Fruit fly (Drosophila melanogaster) whole organism, embryonic: Measurements from ENCODE around the gene Zip88E.

Experiments
- Abd-B ChIP-seq: fragments of 200-800 bp; sonication (Bioruptor generic); optimal IDR thresholded peaks from 2 replicates; lab custom pipeline; 2018; ENCODE audit warnings: missing biosample characterization, mild to moderate bottlenecking, missing genetic modification characterization, moderate library complexity
- Ada2b ChIP-seq: fragments of 200-800 bp; sonication (Bioruptor generic); IDR thresholded peaks from 2 replicates; pipeline ENCODE4 v1.3.6; 2022; ENCODE audit warnings: missing biosample characterization, missing genetic modification characterization
- Blimp-1 ChIP-seq: fragments of 200-800 bp; sonication (Bioruptor generic); optimal IDR thresholded peaks from 3 replicates; lab custom pipeline; 2018; ENCODE audit warnings: missing biosample characterization, missing genetic modification characterization, mild to moderate bottlenecking, moderate library complexity, missing genetic modification reagents
- CG10209 ChIP-seq: fragments of 200-800 bp; sonication (Bioruptor generic); optimal IDR thresholded peaks from 3 replicates; lab custom pipeline; 2017; ENCODE audit warnings: missing biosample characterization, mild to moderate bottlenecking, missing genetic modification characterization, missing genetic modification reagents
- CG10321 ChIP-seq: fragments of 200-800 bp; sonication (Bioruptor generic); IDR thresholded peaks from 2 replicates; pipeline ENCODE4 v1.3.6; 2022; ENCODE audit warnings: missing biosample characterization, missing genetic modification characterization
- CG11723 ChIP-seq: fragments of 200-800 bp; sonication (Bioruptor generic); optimal IDR thresholded peaks from 2 replicates; lab custom pipeline; 2017; ENCODE audit warnings: missing biosample characterization, mild to moderate bottlenecking, missing genetic modification characterization
- CG12104 ChIP-seq: fragments of 200-800 bp; sonication (Bioruptor generic); optimal IDR thresholded peaks from 3 replicates; lab custom pipeline; 2016; ENCODE audit warnings: missing biosample characterization, missing genetic modification characterization
- CG1233 ChIP-seq: fragments of 200-800 bp; sonication (Bioruptor generic); optimal IDR thresholded peaks from 4 replicates; lab custom pipeline; 2018; ENCODE audit warnings: missing biosample characterization, mild to moderate bottlenecking, missing genetic modification characterization
- CG12659 ChIP-seq: fragments of 200-800 bp; sonication (Bioruptor generic); optimal IDR thresholded peaks from 3 replicates; lab custom pipeline; 2017; ENCODE audit warnings: mild to moderate bottlenecking, missing biosample characterization, missing genetic modification reagents, missing genetic modification characterization
- CG12942 ChIP-seq: fragments of 200-800 bp; sonication (Bioruptor generic); optimal IDR thresholded peaks from 3 replicates; lab custom pipeline; 2016; ENCODE audit warnings: missing biosample characterization, missing genetic modification characterization
- CG13296 ChIP-seq: fragments of 200-800 bp; sonication (Bioruptor generic); optimal IDR thresholded peaks from 3 replicates; lab custom pipeline; 2018; ENCODE audit warnings: missing biosample characterization, mild to moderate bottlenecking, missing genetic modification characterization
- CG13894 ChIP-seq: fragments of 200-800 bp; sonication (Bioruptor generic); optimal IDR thresholded peaks from 3 replicates; lab custom pipeline; 2018; ENCODE audit warnings: missing biosample characterization, mild to moderate bottlenecking, missing genetic modification characterization, moderate library complexity
- CG15011 ChIP-seq: fragments of 200-800 bp; sonication (Bioruptor generic); optimal IDR thresholded peaks from 3 replicates; lab custom pipeline; 2018; ENCODE audit warnings: missing biosample characterization, mild to moderate bottlenecking, missing genetic modification characterization
- CG32532 ChIP-seq: fragments of 200-800 bp; sonication (Bioruptor generic); IDR thresholded peaks from 2 replicates; pipeline ENCODE4 v1.3.6; 2022; ENCODE audit warnings: missing biosample characterization, missing genetic modification characterization
- CG3281 ChIP-seq: fragments of 200-800 bp; sonication (Bioruptor generic); optimal IDR thresholded peaks from 3 replicates; lab custom pipeline; 2017; ENCODE audit warnings: missing biosample characterization, mild to moderate bottlenecking, missing genetic modification characterization
- CG5180 ChIP-seq: fragments of 200-800 bp; sonication (Bioruptor generic); optimal IDR thresholded peaks from 3 replicates; lab custom pipeline; 2017; ENCODE audit warnings: missing biosample characterization, missing genetic modification characterization, mild to moderate bottlenecking, moderate library complexity, missing genetic modification reagents
- CG5245 ChIP-seq: fragments of 200-800 bp; sonication (Bioruptor generic); optimal IDR thresholded peaks from 3 replicates; lab custom pipeline; 2016; ENCODE audit warnings: missing biosample characterization, missing genetic modification characterization
- CG7556 ChIP-seq: fragments of 200-800 bp; sonication (Bioruptor generic); optimal IDR thresholded peaks from 2 replicates; lab custom pipeline; 2017; ENCODE audit warnings: missing biosample characterization, mild to moderate bottlenecking, missing genetic modification characterization
- CG8388 ChIP-seq: fragments of 200-800 bp; sonication (Bioruptor generic); optimal IDR thresholded peaks from 2 replicates; lab custom pipeline; 2019; ENCODE audit warnings: missing biosample characterization, mild to moderate bottlenecking, missing genetic modification characterization, moderate library complexity
- Chrac-16 ChIP-seq: fragments of 200-800 bp; sonication (Bioruptor generic); optimal IDR thresholded peaks from 3 replicates; lab custom pipeline; 2016; ENCODE audit warnings: missing biosample characterization, missing genetic modification characterization
- CrebB ChIP-seq: fragments of 200-800 bp; sonication (Bioruptor generic); optimal IDR thresholded peaks from 3 replicates; lab custom pipeline; 2018; ENCODE audit warnings: missing biosample characterization, mild to moderate bottlenecking, missing genetic modification characterization
- D19A ChIP-seq: fragments of 200-800 bp; optimal IDR thresholded peaks from 3 replicates; lab custom pipeline; 2019; ENCODE audit warnings: missing biosample characterization, mild to moderate bottlenecking, missing genetic modification characterization, moderate library complexity
- E2f1 ChIP-seq: fragments of 200-800 bp; sonication (Bioruptor generic); IDR thresholded peaks from 2 replicates; pipeline ENCODE4 v1.3.6; 2022; ENCODE audit warnings: missing biosample characterization, missing genetic modification characterization
- ERR ChIP-seq: fragments of 200-800 bp; sonication (Bioruptor generic); optimal IDR thresholded peaks from 2 replicates; lab custom pipeline; 2016; ENCODE audit warnings: missing biosample characterization, missing genetic modification characterization
- MESR4 ChIP-seq: fragments of 200-800 bp; sonication (Bioruptor generic); optimal IDR thresholded peaks from 2 replicates; lab custom pipeline; 2018; ENCODE audit warnings: missing biosample characterization, mild to moderate bottlenecking, missing genetic modification characterization, moderate library complexity
- Mad ChIP-seq: fragments of 200-800 bp; sonication (Bioruptor generic); optimal IDR thresholded peaks from 2 replicates; lab custom pipeline; 2016; ENCODE audit warnings: missing biosample characterization, missing genetic modification characterization
- Neu2 ChIP-seq: fragments of 200-800 bp; sonication (Bioruptor generic); optimal IDR thresholded peaks from 3 replicates; lab custom pipeline; 2016; ENCODE audit warnings: missing biosample characterization, missing genetic modification characterization, borderline replicate concordance
- PHDP ChIP-seq: fragments of 200-800 bp; sonication (Bioruptor generic); optimal IDR thresholded peaks from 3 replicates; lab custom pipeline; 2018; ENCODE audit warnings: missing biosample characterization, mild to moderate bottlenecking, missing genetic modification characterization, moderate library complexity
- Rfx ChIP-seq: fragments of 200-800 bp; sonication (Bioruptor generic); IDR thresholded peaks from 2 replicates; pipeline ENCODE4 v1.3.6; 2022; ENCODE audit warnings: missing biosample characterization, missing genetic modification characterization
- Sox102F ChIP-seq: fragments of 200-800 bp; sonication (Bioruptor generic); optimal IDR thresholded peaks from 2 replicates; lab custom pipeline; 2018; ENCODE audit warnings: missing biosample characterization, mild to moderate bottlenecking, missing genetic modification characterization, moderate library complexity
- al ChIP-seq: fragments of 200-800 bp; sonication (Bioruptor generic); IDR thresholded peaks from 2 replicates; pipeline ENCODE4 v1.3.6; 2022; ENCODE audit warnings: missing biosample characterization, missing genetic modification characterization
- ato ChIP-seq: fragments of 200-800 bp; sonication (Bioruptor generic); IDR thresholded peaks from 2 replicates; pipeline ENCODE4 v1.3.6; 2022; ENCODE audit warnings: missing biosample characterization, missing genetic modification characterization; ENCODE audit not compliant: partially characterized antibody
- bsh ChIP-seq, 2 experiments: fragments of 200-800 bp; sonication (Bioruptor generic); optimal IDR thresholded peaks; 2 replicates each; lab custom pipeline; 2017 to 2018; ENCODE audit warnings: mild to moderate bottlenecking in 2 of 2, missing biosample characterization in 2 of 2, missing genetic modification characterization in 2 of 2, moderate library complexity in 1 of 2
- cg ChIP-seq: fragments of 200-800 bp; sonication (Bioruptor generic); optimal IDR thresholded peaks from 3 replicates; lab custom pipeline; 2019; ENCODE audit warnings: missing biosample characterization, mild to moderate bottlenecking, missing genetic modification characterization, moderate library complexity
- dpn ChIP-seq, 2 experiments: fragments of 200-800 bp; sonication (Bioruptor generic); optimal IDR thresholded peaks; 3 replicates each; lab custom pipeline; 2016; ENCODE audit warnings: missing biosample characterization in 2 of 2, missing genetic modification characterization in 2 of 2
- fd96Cb ChIP-seq: fragments of 200-800 bp; sonication (Bioruptor generic); optimal IDR thresholded peaks from 2 replicates; lab custom pipeline; 2018; ENCODE audit warnings: missing biosample characterization, mild to moderate bottlenecking, missing genetic modification characterization, moderate library complexity
- grn ChIP-seq: fragments of 200-800 bp; sonication (Bioruptor generic); optimal IDR thresholded peaks from 3 replicates; lab custom pipeline; 2017; ENCODE audit warnings: missing biosample characterization, missing genetic modification characterization
- her ChIP-seq: fragments of 200-800 bp; sonication (Bioruptor generic); optimal IDR thresholded peaks from 2 replicates; lab custom pipeline; 2016; ENCODE audit warnings: missing biosample characterization, missing genetic modification characterization
- lilli ChIP-seq: fragments of 200-800 bp; sonication (Bioruptor generic); optimal IDR thresholded peaks from 3 replicates; lab custom pipeline; 2016; ENCODE audit warnings: missing biosample characterization, missing genetic modification characterization
- oc ChIP-seq: fragments of 200-800 bp; sonication (Bioruptor generic); optimal IDR thresholded peaks from 2 replicates; lab custom pipeline; 2018; ENCODE audit warnings: missing biosample characterization, mild to moderate bottlenecking, missing genetic modification characterization, moderate library complexity
- org-1 ChIP-seq: fragments of 200-800 bp; sonication (Bioruptor generic); optimal IDR thresholded peaks from 2 replicates; lab custom pipeline; 2017; ENCODE audit warnings: missing biosample characterization, missing genetic modification characterization
- row ChIP-seq: fragments of 200-800 bp; sonication (Bioruptor generic); IDR thresholded peaks from 3 replicates; pipeline ENCODE4 v1.3.6; 2022; ENCODE audit warnings: missing biosample characterization, missing genetic modification characterization
- run ChIP-seq: fragments of 200-800 bp; sonication (Bioruptor generic); optimal IDR thresholded peaks from 3 replicates; lab custom pipeline; 2018; ENCODE audit warnings: missing biosample characterization, mild to moderate bottlenecking, missing genetic modification characterization
- stwl ChIP-seq: fragments of 200-800 bp; sonication (Bioruptor generic); optimal IDR thresholded peaks from 3 replicates; lab custom pipeline; 2018; ENCODE audit warnings: missing biosample characterization, mild to moderate bottlenecking, missing genetic modification characterization, moderate library complexity
- tgo ChIP-seq: fragments of 200-800 bp; sonication (Bioruptor generic); IDR thresholded peaks from 3 replicates; pipeline ENCODE4 v1.3.6; 2022; ENCODE audit warnings: missing biosample characterization, missing genetic modification characterization
- tin ChIP-seq: fragments of 200-800 bp; sonication (Bioruptor generic); optimal IDR thresholded peaks from 3 replicates; lab custom pipeline; 2016; ENCODE audit warnings: missing biosample characterization, missing genetic modification characterization
- tll ChIP-seq, 2 experiments: fragments of 200-800 bp in 1 of 2; fragments of >200 bp in 1 of 2; sonication (Bioruptor generic) in 1 of 2; optimal IDR thresholded peaks; 2 replicates each; lab custom pipeline; 2017 to 2019; ENCODE audit warnings: missing biosample characterization in 2 of 2, missing genetic modification characterization in 2 of 2, mild to moderate bottlenecking in 1 of 2, moderate library complexity in 1 of 2
- trh ChIP-seq: fragments of 200-800 bp; sonication (Bioruptor generic); optimal IDR thresholded peaks from 2 replicates; lab custom pipeline; 2016; ENCODE audit warnings: missing biosample characterization, missing genetic modification characterization

Gene Zip88E

DNA sequence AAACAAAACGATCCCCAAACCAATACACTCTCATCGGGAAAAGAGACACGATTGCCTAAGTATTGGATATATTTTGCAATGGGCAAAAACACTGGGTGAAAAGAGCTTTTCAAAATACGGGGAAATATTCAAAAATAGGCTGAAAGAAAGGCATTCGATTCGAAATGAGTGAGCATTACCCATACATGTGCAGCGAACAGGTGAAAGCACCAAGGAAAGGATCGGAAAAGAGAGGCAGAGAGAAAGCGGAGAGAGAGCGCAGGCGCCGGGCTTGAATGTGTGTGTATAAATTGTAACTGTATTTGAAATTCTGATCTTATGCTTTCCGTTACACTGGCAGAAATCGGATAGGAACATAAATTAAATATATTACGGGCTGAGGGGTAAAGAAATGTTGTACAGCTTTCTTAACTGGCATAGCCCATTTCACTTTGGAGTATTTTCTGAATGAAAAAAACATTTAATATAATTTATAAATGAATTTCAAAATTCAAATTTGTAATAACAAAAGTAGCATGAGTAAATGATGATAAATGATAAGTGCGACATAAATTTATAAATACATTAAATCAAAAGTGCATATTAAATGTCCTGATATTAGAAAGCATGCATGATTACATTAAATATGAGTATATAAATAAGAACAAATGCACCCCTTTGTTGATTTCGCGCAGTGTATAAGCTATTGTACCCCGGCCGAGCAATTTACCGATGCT, 12.3 kb downstream of the Zip88E start (continued):
- TF ChIP-seq D19A (tag; lab: Kevin White, UChicago) = peak; percentile 73
- no peak for TF ChIP-seq MESR4
- TF ChIP-seq Sox102F = peak; percentile 78
- peak; percentile 47 for TF ChIP-seq CG13296
- TF ChIP-seq stwl (tag; lab: Kevin White, UChicago) = peak; percentile 12
- peak; percentile 46 for TF ChIP-seq lilli (GFP tag; lab: Kevin White, UChicago)
- peak; percentile 27 for TF ChIP-seq oc (tag; lab: Kevin White, UChicago)
- no peak for TF ChIP-seq ato (GFP tag; lab: Robert Waterston, UW)
- peak; percentile 32 for TF ChIP-seq Mad (GFP tag; lab: Kevin White, UChicago)
- TF ChIP-seq CG12659 (GFP tag; lab: Kevin White, UChicago) = peak; percentile 71
- peak; percentile 61 for TF ChIP-seq org-1 (GFP tag; lab: Kevin White, UChicago)
- TF ChIP-seq CG12104 (GFP tag; lab: Kevin White, UChicago) = peak; percentile 62
- TF ChIP-seq CG11723 (GFP tag; lab: Kevin White, UChicago) = peak; percentile 47
- TF ChIP-seq CG1233 (GFP tag; lab: Kevin White, UChicago) = peak; percentile 60
- peak; percentile 74 for TF ChIP-seq CG8388 (GFP tag; lab: Kevin White, UChicago)
- TF ChIP-seq CG10321 (GFP tag; lab: Robert Waterston, UW) = 0 out of 2 replicates have a peak, but pooled peaks have one; percentile 6
- TF ChIP-seq PHDP (tag; lab: Kevin White, UChicago) = peak; percentile 56
- TF ChIP-seq Blimp-1 (GFP tag; lab: Kevin White, UChicago) = peak; percentile 70
- peak; percentile 24 for TF ChIP-seq CG5245 (GFP tag; lab: Kevin White, UChicago)
- TF ChIP-seq Chrac-16 (GFP tag; lab: Kevin White, UChicago) = peak; percentile 51
- peak; percentile 53 for TF ChIP-seq CG12942 (GFP tag; lab: Kevin White, UChicago)
- TF ChIP-seq cg (GFP tag; lab: Kevin White, UChicago) = peak; percentile 64
- TF ChIP-seq her = no peak
- peak; percentile 32; the same call in 1 of the 2 replicates for TF ChIP-seq E2f1 (GFP tag; lab: Robert Waterston, UW)
- peak; percentile 78 for TF ChIP-seq fd96Cb
- TF ChIP-seq CG7556 (GFP tag; lab: Kevin White, UChicago) = peak; percentile 85
- TF ChIP-seq CG13894 (tag; lab: Kevin White, UChicago) = no peak
- peak; percentile 47; the same call in 1 of the 2 replicates for TF ChIP-seq Rfx (GFP tag; lab: Robert Waterston, UW)
- TF ChIP-seq CG10209 (GFP tag; lab: Kevin White, UChicago) = peak; percentile 80
- TF ChIP-seq Neu2 = no peak
- no peak for TF ChIP-seq ERR
- TF ChIP-seq Abd-B (GFP tag; lab: Kevin White, UChicago) = peak; percentile 65
- TF ChIP-seq grn (GFP tag; lab: Kevin White, UChicago) = no peak
- peak; percentile 41 for TF ChIP-seq trh (GFP tag; lab: Kevin White, UChicago)
- TF ChIP-seq CG5180 (GFP tag; lab: Kevin White, UChicago) = peak; percentile 56
- TF ChIP-seq tll (GFP tag; optimal IDR thresholded peaks at IDR 0.05; lab: Kevin White, UChicago) = peak in 1 of 2 experiments; percentile 13
- TF ChIP-seq CG3281 (GFP tag; lab: Kevin White, UChicago) = peak; percentile 64
- peak in 1 of 2 experiments; percentile 71 for TF ChIP-seq bsh (GFP tag; optimal IDR thresholded peaks at IDR 0.05; lab: Kevin White, UChicago)
- peak; percentile 12 for TF ChIP-seq CG15011 (GFP tag; lab: Kevin White, UChicago)
- TF ChIP-seq dpn (GFP tag; optimal IDR thresholded peaks at IDR 0.05; lab: Kevin White, UChicago) = peak in 1 of 2 experiments; percentile 59
- peak; percentile 34 for TF ChIP-seq run
- TF ChIP-seq tin = peak; percentile 71
- TF ChIP-seq row = peak; percentile 69
- peak; percentile 19; the same call in 1 of the 2 replicates for TF ChIP-seq Ada2b
- peak; percentile 33; the same call in 1 of the 3 replicates for TF ChIP-seq tgo
- TF ChIP-seq CG32532 (GFP tag; lab: Robert Waterston, UW) = peak; percentile 16; the same call in 1 of the 2 replicates
- 0 out of 2 replicates have a peak, but pooled peaks have one; percentile 9 for TF ChIP-seq al (GFP tag; lab: Robert Waterston, UW)
- no peak for TF ChIP-seq CrebB (tag; lab: Kevin White, UChicago)
